Fruit fly (Drosophila melanogaster): ENCODE data around the gene CG7115.
A peak's percentile ranks its signal among the peaks of the same experiment; 100 is the strongest.

Gene CG7115

dm6 chr2L:7861733-7862132, 40.8 kb downstream of the CG7115 start:
- TF ChIP-seq Vsx2 (GFP tag; optimal IDR thresholded peaks at IDR 0.05; ENCODE audit: partially characterized antibody) (no peak), psq (GFP tag; optimal IDR thresholded peaks at IDR 0.05) (no peak), jim (GFP tag; optimal IDR thresholded peaks at IDR 0.05) (no peak)

- TF ChIP-seq lola (GFP tag; optimal IDR thresholded peaks at IDR 0.05) = no peak
- no peak for TF ChIP-seq N (GFP tag; optimal IDR thresholded peaks at IDR 0.05)
- no peak for TF ChIP-seq fru (GFP tag; optimal IDR thresholded peaks at IDR 0.05)
- TF ChIP-seq usp (GFP tag; optimal IDR thresholded peaks at IDR 0.05) = no peak
- TF ChIP-seq Mio (GFP tag; optimal IDR thresholded peaks at IDR 0.05) = no peak
- no peak for TF ChIP-seq Abd-B (GFP tag; optimal IDR thresholded peaks at IDR 0.05)
- TF ChIP-seq dmrt93B (GFP tag; optimal IDR thresholded peaks at IDR 0.05) = no peak
- TF ChIP-seq Sp1 (GFP tag; optimal IDR thresholded peaks at IDR 0.05) = no peak
Measured at dm6 chr2L:7868608-7869007, 47.7 kb downstream of the CG7115 start.

- TF ChIP-seq ey (GFP tag; optimal IDR thresholded peaks at IDR 0.05) (no peak), Abd-B (GFP tag; optimal IDR thresholded peaks at IDR 0.05) (no peak), Myc (optimal IDR thresholded peaks at IDR 0.05) (no peak), brk (GFP tag; optimal IDR thresholded peaks at IDR 0.05) (no peak), Hr83 (GFP tag; optimal IDR thresholded peaks at IDR 0.05; ENCODE audit: poor library complexity, severe bottlenecking) (no peak), Vsx2 (GFP tag; optimal IDR thresholded peaks at IDR 0.05; ENCODE audit: partially characterized antibody) (no peak)
Measured at dm6 chr2L:7870212-7870611, 49.3 kb downstream of the CG7115 start.

dm6 chr2L:7871332-7871731, 50.4 kb downstream of the CG7115 start, which contains the start of gene Proc:
Proc (minus strand) TSS chr2L:7871432.
- no peak for TF ChIP-seq h (GFP tag; optimal IDR thresholded peaks at IDR 0.05)
- TF ChIP-seq lola (GFP tag; optimal IDR thresholded peaks at IDR 0.05) = no peak
- no peak for TF ChIP-seq dsf (GFP tag; optimal IDR thresholded peaks at IDR 0.05; ENCODE audit: borderline replicate concordance)
- no peak for TF ChIP-seq psq (GFP tag; optimal IDR thresholded peaks at IDR 0.05)
- no peak for TF ChIP-seq Hr83 (GFP tag; optimal IDR thresholded peaks at IDR 0.05; ENCODE audit: poor library complexity, severe bottlenecking)
- TF ChIP-seq CG32264 (GFP tag; optimal IDR thresholded peaks at IDR 0.05) = no peak
- TF ChIP-seq Vsx2 (GFP tag; optimal IDR thresholded peaks at IDR 0.05; ENCODE audit: partially characterized antibody) = no peak
- no peak for TF ChIP-seq ey (GFP tag; optimal IDR thresholded peaks at IDR 0.05)
- TF ChIP-seq HLH106 (tag; optimal IDR thresholded peaks at IDR 0.05) = no peak
- TF ChIP-seq sage (GFP tag; optimal IDR thresholded peaks at IDR 0.05) = no peak
- no peak for TF ChIP-seq rgr (GFP tag; optimal IDR thresholded peaks at IDR 0.05)
- no peak for TF ChIP-seq foxo (GFP tag; optimal IDR thresholded peaks at IDR 0.05)
- no peak for TF ChIP-seq Myc (optimal IDR thresholded peaks at IDR 0.05)
- no peak for TF ChIP-seq fru (GFP tag; optimal IDR thresholded peaks at IDR 0.05)
- no peak for TF ChIP-seq sv (GFP tag; optimal IDR thresholded peaks at IDR 0.05)
- no peak for TF ChIP-seq CrebA (GFP tag; optimal IDR thresholded peaks at IDR 0.05; ENCODE audit: borderline replicate concordance)
- TF ChIP-seq Jra (GFP tag; optimal IDR thresholded peaks at IDR 0.05) = no peak
- TF ChIP-seq dl (GFP tag; optimal IDR thresholded peaks at IDR 0.05; ENCODE audit: insufficient read depth in 1 of 2, partially characterized antibody in 2 of 2) = no peak

dm6 chr2L:7871821-7872524, 51.0 kb downstream of the CG7115 start:
- no peak for TF ChIP-seq Mio (GFP tag; optimal IDR thresholded peaks at IDR 0.05)
- TF ChIP-seq Hr83 (GFP tag; optimal IDR thresholded peaks at IDR 0.05; ENCODE audit: poor library complexity, severe bottlenecking) = no peak
- peak; percentile 17 for TF ChIP-seq sv (GFP tag; optimal IDR thresholded peaks at IDR 0.05)

- TF ChIP-seq Rel (GFP tag; optimal IDR thresholded peaks at IDR 0.05) (no peak), Rel (tag; optimal IDR thresholded peaks at IDR 0.05) (peak; percentile 16), woc (GFP tag; optimal IDR thresholded peaks at IDR 0.05) (no peak), ey (GFP tag; optimal IDR thresholded peaks at IDR 0.05) (no peak), Sp1 (GFP tag; optimal IDR thresholded peaks at IDR 0.05) (no peak), dmrt93B (GFP tag; optimal IDR thresholded peaks at IDR 0.05) (no peak)
Measured at dm6 chr2L:7872680-7873079, 51.7 kb downstream of the CG7115 start.
